Worm (Caenorhabditis elegans): Measurements from ENCODE around the gene sdz-35.
"Not testable (repeated sequence)": the region's sequence is repeated elsewhere in the genome, so short reads cannot be mapped to it uniquely, and the experiment has no call there.

DNA sequence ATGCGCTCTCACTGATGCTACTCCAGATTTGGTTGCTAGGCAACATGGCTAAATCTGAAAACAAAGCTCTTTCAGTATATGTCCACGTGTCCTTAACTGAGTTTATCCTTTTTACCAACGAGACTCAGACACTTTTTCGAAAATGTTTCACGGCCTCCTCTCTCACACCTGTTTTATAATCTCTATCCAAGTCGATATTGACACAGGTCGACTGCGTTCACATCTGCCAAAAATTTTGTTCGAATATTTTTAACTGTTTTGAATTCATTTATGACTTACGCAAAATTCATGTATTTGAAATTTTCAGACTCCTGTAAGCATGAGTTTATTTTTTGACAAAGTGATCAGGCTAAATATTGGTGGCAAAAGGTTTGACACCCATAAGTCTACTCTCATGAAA lies 7.2 kb upstream of the sdz-35 start, which contains the start of gene ZC239.3:
- not testable (repeated sequence) for TF ChIP-seq tbx-11 (GFP tag; IDR thresholded peaks at IDR 0.05); ama-1 (optimal IDR thresholded peaks at IDR 0.05); F13C5.2 (tag; optimal IDR thresholded peaks at IDR 0.05); hmg-4 (GFP tag; optimal IDR thresholded peaks at IDR 0.05); ceh-36 (tag; optimal IDR thresholded peaks at IDR 0.05); tbx-37 (GFP tag; conservative IDR thresholded peaks at IDR 0.05); hmbx-1 (tag; optimal IDR thresholded peaks at IDR 0.05); flt-1 (GFP tag; IDR thresholded peaks at IDR 0.05); scrt-1 (GFP tag; IDR thresholded peaks at IDR 0.05); ceh-13 (GFP tag; optimal IDR thresholded peaks at IDR 0.05); pes-1 (GFP tag; IDR thresholded peaks at IDR 0.05)
